Worm (Caenorhabditis elegans): ENCODE measurements around the gene C11H1.9.

The C11H1.9 gene

ce11 chrX:14322793-14323192 lies 2.6 kb upstream of the C11H1.9 start:
- TF ChIP-seq akir-1 (GFP tag; optimal IDR thresholded peaks at IDR 0.05), result no peak
- no peak for TF ChIP-seq tbp1 (GFP tag; optimal IDR thresholded peaks at IDR 0.05)
- no peak for TF ChIP-seq lir-1 (GFP tag; conservative IDR thresholded peaks at IDR 0.05)
- TF ChIP-seq sptf-2 (GFP tag; optimal IDR thresholded peaks at IDR 0.05), result no peak
- no peak for TF ChIP-seq Y56A3A.18 (GFP tag; IDR thresholded peaks at IDR 0.05)
- TF ChIP-seq T07F8.4 (tag; optimal IDR thresholded peaks at IDR 0.05), result no peak
- no peak for TF ChIP-seq ZK185.1 (tag; optimal IDR thresholded peaks at IDR 0.05; ENCODE audit: poor library complexity, severe bottlenecking)
- TF ChIP-seq mel-28 (tag; optimal IDR thresholded peaks at IDR 0.05; ENCODE audit: borderline replicate concordance), result no peak
- TF ChIP-seq hlh-12 (tag; optimal IDR thresholded peaks at IDR 0.05), result no peak
- no peak for TF ChIP-seq Y53G8AR.9 (GFP tag; conservative IDR thresholded peaks at IDR 0.05)
- no peak for TF ChIP-seq attf-3 (GFP tag; conservative IDR thresholded peaks at IDR 0.05)
- no peak for TF ChIP-seq hlh-26 (GFP tag; conservative IDR thresholded peaks at IDR 0.05)
- no peak for TF ChIP-seq rcor-1 (GFP tag; IDR thresholded peaks at IDR 0.05)
- no peak for TF ChIP-seq let-526 (GFP tag; IDR thresholded peaks at IDR 0.05)
- TF ChIP-seq F22D6.2 (tag; optimal IDR thresholded peaks at IDR 0.05), result no peak
- TF ChIP-seq zim-3 (tag; optimal IDR thresholded peaks at IDR 0.05), result no peak
- TF ChIP-seq dpl-1 (GFP tag; optimal IDR thresholded peaks at IDR 0.05), result no peak
- TF ChIP-seq F37B4.10 (GFP tag; IDR thresholded peaks at IDR 0.05), result no peak
- TF ChIP-seq bed-1 (GFP tag; IDR thresholded peaks at IDR 0.05), result no peak
- TF ChIP-seq nhr-90 (tag; optimal IDR thresholded peaks at IDR 0.05), result no peak

- TF ChIP-seq nhr-80 (tag; optimal IDR thresholded peaks at IDR 0.05), result no peak
- no peak for TF ChIP-seq hlh-26 (GFP tag; conservative IDR thresholded peaks at IDR 0.05)
- TF ChIP-seq tlf-1 (GFP tag; optimal IDR thresholded peaks at IDR 0.05), result no peak
- no peak for TF ChIP-seq T07F8.4 (tag; optimal IDR thresholded peaks at IDR 0.05)
- no peak for TF ChIP-seq F23B12.7 (tag; optimal IDR thresholded peaks at IDR 0.05; ENCODE audit: insufficient read depth)
- no peak for TF ChIP-seq attf-6 (GFP tag; IDR thresholded peaks at IDR 0.05)
- TF ChIP-seq unc-130 (GFP tag; optimal IDR thresholded peaks at IDR 0.05), result no peak
- TF ChIP-seq tbp1 (GFP tag; optimal IDR thresholded peaks at IDR 0.05), result no peak
- TF ChIP-seq Y53F4B.3 (GFP tag; IDR thresholded peaks at IDR 0.05), result no peak
- no peak for TF ChIP-seq pbrm-1 (GFP tag; IDR thresholded peaks at IDR 0.05)
- TF ChIP-seq ztf-18 (tag; optimal IDR thresholded peaks at IDR 0.05), result no peak
- TF ChIP-seq B0019.2 (GFP tag; conservative IDR thresholded peaks at IDR 0.05), result no peak
- TF ChIP-seq tbx-9 (tag; optimal IDR thresholded peaks at IDR 0.05; ENCODE audit: borderline replicate concordance), result no peak
- TF ChIP-seq cebp-1 (GFP tag; IDR thresholded peaks at IDR 0.05), result no peak
- TF ChIP-seq cebp-1 (tag; optimal IDR thresholded peaks at IDR 0.05), result no peak
- TF ChIP-seq Y53G8AR.9 (GFP tag; conservative IDR thresholded peaks at IDR 0.05), result no peak
- TF ChIP-seq atf-7 (tag; optimal IDR thresholded peaks at IDR 0.05), result no peak
Observed at ce11 chrX:14316132-14316531, 4.1 kb downstream of the C11H1.9 start.

ce11 chrX:14313627-14314026 lies 6.6 kb downstream of the C11H1.9 start, which contains the start of gene prx-1:
Gene prx-1, plus strand, starts transcription at chrX:14313927.
- TF ChIP-seq nhr-80 (tag; optimal IDR thresholded peaks at IDR 0.05) (peak; percentile 27), nhr-27 (tag; optimal IDR thresholded peaks at IDR 0.05) (no peak), F10E7.11 (tag; optimal IDR thresholded peaks at IDR 0.05) (no peak)

- TF ChIP-seq hmg-1.2 (GFP tag; IDR thresholded peaks at IDR 0.05) (peak; percentile 72), hsf-1 (GFP tag; IDR thresholded peaks at IDR 0.05) (no peak), B0261.1 (tag; optimal IDR thresholded peaks at IDR 0.05) (no peak), madf-3 (GFP tag; IDR thresholded peaks at IDR 0.05) (no peak), let-607 (tag; optimal IDR thresholded peaks at IDR 0.05) (peak in 1 of 2 experiments; percentile 13), unc-130 (GFP tag; optimal IDR thresholded peaks at IDR 0.05) (no peak), ztf-22 (GFP tag; optimal IDR thresholded peaks at IDR 0.05) (no peak), nfya-2 (GFP tag; IDR thresholded peaks at IDR 0.05) (no peak), mes-4 (tag; optimal IDR thresholded peaks at IDR 0.05) (no peak), attf-6 (GFP tag; IDR thresholded peaks at IDR 0.05) (no peak), ceh-100 (GFP tag; IDR thresholded peaks at IDR 0.05) (no peak), D2030.7 (GFP tag; IDR thresholded peaks at IDR 0.05) (no peak), sdz-38 (tag; optimal IDR thresholded peaks at IDR 0.05) (no peak)
Observed at ce11 chrX:14312416-14312815, 7.8 kb downstream of the C11H1.9 start.
